Fruit fly (Drosophila melanogaster): Measurements from ENCODE around the gene Fum4.

Fum4 gene

DNA sequence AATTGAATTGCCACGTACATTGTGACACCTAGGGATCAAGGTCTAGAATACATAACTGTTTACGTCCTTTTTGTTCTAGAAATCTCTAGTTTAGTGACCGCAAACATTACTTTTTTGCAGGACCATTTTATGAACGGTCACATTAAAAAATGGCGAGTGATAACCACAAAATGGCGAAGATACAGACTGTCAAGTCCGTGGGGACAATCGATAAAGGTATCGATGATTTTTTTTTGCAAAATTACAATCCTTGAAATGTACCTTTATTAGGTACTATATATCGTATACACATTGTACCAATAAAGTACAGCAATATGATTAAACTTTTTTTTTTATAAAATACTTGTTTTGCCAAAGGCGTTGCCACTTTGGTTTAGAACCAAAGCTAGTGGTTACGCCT is 39.2 kb upstream of the Fum4 start (continued):
- TF ChIP-seq CG2116 (GFP tag; optimal IDR thresholded peaks at IDR 0.05) (peak; percentile 24), Elba2 (GFP tag; optimal IDR thresholded peaks at IDR 0.05) (no peak), CG7987 (GFP tag; optimal IDR thresholded peaks at IDR 0.05) (no peak), stwl (tag; optimal IDR thresholded peaks at IDR 0.05) (peak; percentile 11)

DNA sequence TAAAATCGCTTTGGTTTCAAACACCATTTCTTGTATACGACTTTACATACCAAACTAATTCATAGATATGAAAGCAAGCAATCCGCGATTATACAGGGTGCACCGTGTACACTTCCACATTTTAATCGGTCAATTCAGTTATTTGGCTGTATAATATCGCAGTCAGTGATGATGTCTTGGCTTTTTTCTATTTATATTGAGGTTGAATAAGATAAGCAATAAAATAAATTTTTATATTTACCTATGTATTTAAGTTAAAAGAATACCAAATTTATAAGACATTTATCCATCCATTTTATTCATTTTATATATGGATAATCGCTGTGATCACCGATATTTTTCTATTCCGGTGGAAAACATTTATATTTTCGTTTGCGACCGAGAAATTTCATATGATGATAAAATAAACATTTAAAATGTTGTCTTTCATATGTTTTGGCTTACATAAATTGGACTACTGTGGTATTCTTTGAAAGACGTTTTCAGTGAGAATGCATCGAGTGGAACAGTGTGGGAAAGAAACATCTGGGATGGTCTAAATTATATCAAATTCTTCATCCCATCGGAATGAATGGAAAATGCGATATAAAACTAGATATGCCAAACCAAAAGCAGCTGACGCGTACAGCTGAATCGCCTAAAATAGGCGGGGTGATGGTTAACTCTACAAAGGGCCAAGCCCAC is 35.6 kb upstream of the Fum4 start, which contains the start of gene CG5708:
CG5708 (minus strand) TSS at position 85 of the 684 bp plus-strand sequence.
- TF ChIP-seq CG4617 (GFP tag; optimal IDR thresholded peaks at IDR 0.05; ENCODE audit: borderline replicate concordance) (peak; percentile 73), CG8290 (GFP tag; optimal IDR thresholded peaks at IDR 0.05) (peak; percentile 62), CG8290 (tag; optimal IDR thresholded peaks at IDR 0.05) (peak; percentile 34 to 67), C15 (GFP tag; IDR thresholded peaks at IDR 0.05) (no peak), CG10267 (tag; optimal IDR thresholded peaks at IDR 0.05) (peak; percentile 25), crp (GFP tag; optimal IDR thresholded peaks at IDR 0.05) (peak in 1 of 2 experiments; percentile 48), row (GFP tag; IDR thresholded peaks at IDR 0.05) (peak; percentile 89), exex (tag; optimal IDR thresholded peaks at IDR 0.05) (peak; percentile 40), Dll (GFP tag; IDR thresholded peaks at IDR 0.05; ENCODE audit: partially characterized antibody) (peak; percentile 40; the same call in 1 of the 4 replicates), CG13775 (GFP tag; optimal IDR thresholded peaks at IDR 0.05) (peak; percentile 17), ara (GFP tag; IDR thresholded peaks at IDR 0.05) (no peak), Stat92E (GFP tag; optimal IDR thresholded peaks at IDR 0.05) (peak in 1 of 3 experiments; percentile 17), Lhr (GFP tag; optimal IDR thresholded peaks at IDR 0.05) (peak; percentile 36), CG7987 (GFP tag; optimal IDR thresholded peaks at IDR 0.05) (no peak), Hr3 (GFP tag; optimal IDR thresholded peaks at IDR 0.05) (no peak), pita (GFP tag; optimal IDR thresholded peaks at IDR 0.05) (no peak), Xrp1 (GFP tag; IDR thresholded peaks at IDR 0.05) (no peak), CG30431 (GFP tag; optimal IDR thresholded peaks at IDR 0.05) (no peak), CG11723 (GFP tag; optimal IDR thresholded peaks at IDR 0.05) (peak; percentile 89), oc (tag; optimal IDR thresholded peaks at IDR 0.05) (no peak), Opbp (GFP tag; IDR thresholded peaks at IDR 0.05; ENCODE audit: partially characterized antibody) (peak; percentile 75; the same call in 2 of the 3 replicates), CG2712 (tag; optimal IDR thresholded peaks at IDR 0.05) (peak; percentile 38), CG18011 (GFP tag; optimal IDR thresholded peaks at IDR 0.05) (no peak), CG6791 (GFP tag; IDR thresholded peaks at IDR 0.05; ENCODE audit: partially characterized antibody) (peak; percentile 32; the same call in 1 of the 3 replicates), Ssrp (tag; optimal IDR thresholded peaks at IDR 0.05) (no peak), pzg (GFP tag; optimal IDR thresholded peaks at IDR 0.05) (peak; percentile 58), gsb (GFP tag; IDR thresholded peaks at IDR 0.05) (no peak), slbo (GFP tag; IDR thresholded peaks at IDR 0.05) (peak; percentile 73), Fer1 (GFP tag; optimal IDR thresholded peaks at IDR 0.05) (no peak), gce (GFP tag; IDR thresholded peaks at IDR 0.05) (no peak), HHEX (GFP tag; optimal IDR thresholded peaks at IDR 0.05) (no peak), CG10274 (GFP tag; optimal IDR thresholded peaks at IDR 0.05) (no peak), hbn (GFP tag; IDR thresholded peaks at IDR 0.05; ENCODE audit: partially characterized antibody) (peak; percentile 30; the same call in 1 of the 2 replicates), lmd (GFP tag; IDR thresholded peaks at IDR 0.05) (no peak), CG15479 (GFP tag; optimal IDR thresholded peaks at IDR 0.05) (no peak), CG42726 (GFP tag; IDR thresholded peaks at IDR 0.05; ENCODE audit: partially characterized antibody) (peak; percentile 54; the same call in 1 of the 2 replicates), CG8924 (tag; optimal IDR thresholded peaks at IDR 0.05) (peak; percentile 25), Dref (GFP tag; IDR thresholded peaks at IDR 0.05) (peak; percentile 56), CG13287 (GFP tag; IDR thresholded peaks at IDR 0.05; ENCODE audit: partially characterized antibody) (peak; percentile 45; the same call in 1 of the 2 replicates), CG13296 (GFP tag; optimal IDR thresholded peaks at IDR 0.05) (no peak), CG15514 (GFP tag; optimal IDR thresholded peaks at IDR 0.05) (peak; percentile 30), scrt (GFP tag; optimal IDR thresholded peaks at IDR 0.05) (no peak), CG3163 (GFP tag; optimal IDR thresholded peaks at IDR 0.05) (no peak)

All from whole organism, embryonic.